Worm (Caenorhabditis elegans) whole organism, L1 larva: ENCODE results near the gene srh-235.

ENCODE experiments used
- aly-2 ChIP-seq: fragments of 150-350 bp; optimal IDR thresholded peaks from 2 replicates; lab custom pipeline; 2014; ENCODE audit warnings: missing biosample characterization, missing genetic modification characterization
- ama-1 ChIP-seq: fragments of 150-350 bp; optimal IDR thresholded peaks from 2 replicates; lab custom pipeline; 2014
- ceh-90 ChIP-seq: sonication (generic microtip); optimal IDR thresholded peaks from 2 replicates; lab custom pipeline; 2016; ENCODE audit warnings: missing genetic modification characterization, missing compliant biosample characterization
- egl-27 ChIP-seq, 2 experiments: fragments of 150-350 bp in 1 of 2; sonication (generic microtip); optimal IDR thresholded peaks; 3 replicates each; lab custom pipeline; 2017 to 2018; ENCODE audit warnings: missing biosample characterization in 2 of 2, missing genetic modification characterization in 2 of 2, missing genetic modification reagents in 2 of 2
- fkh-10 ChIP-seq: sonication (generic microtip); optimal IDR thresholded peaks from 2 replicates; lab custom pipeline; 2017; ENCODE audit warnings: missing biosample characterization, missing genetic modification reagents, missing genetic modification characterization
- lsy-2 ChIP-seq, 2 experiments: fragments of 150-350 bp; optimal IDR thresholded peaks; 2 replicates each; lab custom pipeline; 2014; ENCODE audit warnings: missing biosample characterization in 2 of 2, missing genetic modification characterization in 2 of 2
- nhr-12 ChIP-seq: sonication (generic microtip); optimal IDR thresholded peaks from 2 replicates; lab custom pipeline; 2017; ENCODE audit warnings: missing biosample characterization, missing genetic modification characterization

ce11 chrV:17436492-17436891, 35.0 kb downstream of the srh-235 start, which contains the start of gene F20E11.18:
- TF ChIP-seq nhr-12 (tag; lab: Kevin White, UChicago) (no peak), fkh-10 (GFP tag; lab: Kevin White, UChicago) (no peak), aly-2 (tag; lab: Kevin White, UChicago) (no peak), lsy-2 (tag; optimal IDR thresholded peaks at IDR 0.05; lab: Kevin White, UChicago) (no peak), egl-27 (tag; optimal IDR thresholded peaks at IDR 0.05; lab: Kevin White, UChicago) (no peak), ama-1 (lab: Kevin White, UChicago) (no peak), ceh-90 (tag; lab: Kevin White, UChicago) (no peak)
